Fruit fly (Drosophila melanogaster): ENCODE data around the gene CG11523.

CG11523 gene

dm6 chr3L:22262797-22263423 is 3.6 kb downstream of the CG11523 start, which contains the start of the genes Rich and Ddx1 (continued):
- TF ChIP-seq p53 (GFP tag; optimal IDR thresholded peaks at IDR 0.05), result no peak
- TF ChIP-seq Hmr (GFP tag; optimal IDR thresholded peaks at IDR 0.05), result peak; percentile 49
- TF ChIP-seq tap (tag; optimal IDR thresholded peaks at IDR 0.05), result no peak
- TF ChIP-seq dmrt99B (tag; optimal IDR thresholded peaks at IDR 0.05), result no peak
- TF ChIP-seq CG6854 (GFP tag; optimal IDR thresholded peaks at IDR 0.05), result no peak
- peak; percentile 88 for TF ChIP-seq Med (GFP tag)
- peak; percentile 18 for TF ChIP-seq Dp (GFP tag; optimal IDR thresholded peaks at IDR 0.05)
- TF ChIP-seq Dad (GFP tag; optimal IDR thresholded peaks at IDR 0.05), result peak; percentile 41
- TF ChIP-seq fd102C (GFP tag; optimal IDR thresholded peaks at IDR 0.05), result no peak
- TF ChIP-seq sim (GFP tag; IDR thresholded peaks at IDR 0.05), result no peak
- TF ChIP-seq CG16779 (GFP tag; IDR thresholded peaks at IDR 0.05), result no peak
- TF ChIP-seq CG4404 (GFP tag; IDR thresholded peaks at IDR 0.05), result no peak; the same call in 1 of the 2 replicates
- TF ChIP-seq Abd-B (GFP tag; optimal IDR thresholded peaks at IDR 0.05), result peak; percentile 64
- TF ChIP-seq CG7271 (tag; optimal IDR thresholded peaks at IDR 0.05), result no peak
- TF ChIP-seq CG18262 (tag; optimal IDR thresholded peaks at IDR 0.05), result peak; percentile 59
- no peak for TF ChIP-seq Dll (GFP tag; IDR thresholded peaks at IDR 0.05; ENCODE audit: partially characterized antibody)
- peak; percentile 20 for TF ChIP-seq Myb (GFP tag; optimal IDR thresholded peaks at IDR 0.05)
- TF ChIP-seq ase (GFP tag; IDR thresholded peaks at IDR 0.05), result no peak
- no peak for TF ChIP-seq CG2199 (GFP tag; IDR thresholded peaks at IDR 0.05)
- TF ChIP-seq CG9876 (GFP tag; optimal IDR thresholded peaks at IDR 0.05), result no peak
- no peak for TF ChIP-seq CG2202 (tag; optimal IDR thresholded peaks at IDR 0.05)
- TF ChIP-seq CG15479 (GFP tag; optimal IDR thresholded peaks at IDR 0.05), result no peak
- TF ChIP-seq chn (GFP tag; optimal IDR thresholded peaks at IDR 0.05), result peak; percentile 38
- TF ChIP-seq lov (optimal IDR thresholded peaks at IDR 0.05), result no peak
- TF ChIP-seq lov (GFP tag; IDR thresholded peaks at IDR 0.05), result no peak
- no peak for TF ChIP-seq croc (GFP tag; conservative IDR thresholded peaks at IDR 0.05)
- peak; percentile 74 for TF ChIP-seq CG18619 (GFP tag; optimal IDR thresholded peaks at IDR 0.05)
- peak; percentile 32 for TF ChIP-seq CG10979 (tag; optimal IDR thresholded peaks at IDR 0.05)
- peak; percentile 23 for TF ChIP-seq ems (GFP tag; optimal IDR thresholded peaks at IDR 0.05)
- TF ChIP-seq odd (GFP tag; optimal IDR thresholded peaks at IDR 0.05), result no peak
- no peak for TF ChIP-seq Oaz (GFP tag; IDR thresholded peaks at IDR 0.05)
- TF ChIP-seq NC2α (GFP tag; optimal IDR thresholded peaks at IDR 0.05), result no peak
- peak; percentile 18 for TF ChIP-seq twi (tag; optimal IDR thresholded peaks at IDR 0.05)
- TF ChIP-seq Bdp1 (GFP tag; optimal IDR thresholded peaks at IDR 0.05), result no peak
- TF ChIP-seq schlank (tag; optimal IDR thresholded peaks at IDR 0.05), result no peak
- TF ChIP-seq CG4424 (GFP tag; optimal IDR thresholded peaks at IDR 0.05), result peak; percentile 67
- no peak for TF ChIP-seq crc (GFP tag; optimal IDR thresholded peaks at IDR 0.05)
- no peak for TF ChIP-seq repo (GFP tag; optimal IDR thresholded peaks at IDR 0.05)
- no peak for TF ChIP-seq Hr78 (GFP tag; optimal IDR thresholded peaks at IDR 0.05)
- TF ChIP-seq Vsx1 (GFP tag; optimal IDR thresholded peaks at IDR 0.05), result no peak
- no peak for TF ChIP-seq sug (tag; optimal IDR thresholded peaks at IDR 0.05)
- no peak for TF ChIP-seq HmgD (GFP tag; optimal IDR thresholded peaks at IDR 0.05)
- no peak for TF ChIP-seq H15 (GFP tag; IDR thresholded peaks at IDR 0.05)
- peak; percentile 21 for TF ChIP-seq Ssrp (tag; optimal IDR thresholded peaks at IDR 0.05)
- TF ChIP-seq CG13296 (GFP tag; optimal IDR thresholded peaks at IDR 0.05), result peak; percentile 40
- TF ChIP-seq Elba2 (GFP tag; optimal IDR thresholded peaks at IDR 0.05), result no peak
- no peak for TF ChIP-seq aop (GFP tag; IDR thresholded peaks at IDR 0.05)
- no peak for TF ChIP-seq sima (GFP tag; optimal IDR thresholded peaks at IDR 0.05)
- TF ChIP-seq CG8290 (GFP tag; optimal IDR thresholded peaks at IDR 0.05), result peak; percentile 51
- TF ChIP-seq CG8290 (tag; optimal IDR thresholded peaks at IDR 0.05), result peak; percentile 58 to 70
- peak; percentile 15 for TF ChIP-seq CG11723 (GFP tag; optimal IDR thresholded peaks at IDR 0.05)

All from whole organism, embryonic.